Fruit fly (Drosophila melanogaster) whole organism, embryonic: ENCODE measurements around the gene ct.

Experiments
- Bteb2 ChIP-seq: fragments of 200-800 bp; sonication (Bioruptor generic); optimal IDR thresholded peaks from 2 replicates; lab custom pipeline; 2016; ENCODE audit warnings: missing biosample characterization, missing genetic modification characterization
- CG10462 ChIP-seq: fragments of 200-800 bp; sonication (Bioruptor generic); optimal IDR thresholded peaks from 2 replicates; lab custom pipeline; 2016; ENCODE audit warnings: missing biosample characterization, missing genetic modification characterization
- CG11456 ChIP-seq: fragments of 200-800 bp; sonication (Bioruptor generic); IDR thresholded peaks from 3 replicates; pipeline ENCODE4 v1.3.6; 2022; ENCODE audit warnings: missing biosample characterization, missing genetic modification characterization
- CG11504 ChIP-seq: fragments of 200-800 bp; sonication (Bioruptor generic); optimal IDR thresholded peaks from 3 replicates; lab custom pipeline; 2019; ENCODE audit warnings: missing biosample characterization, mild to moderate bottlenecking, missing genetic modification characterization, moderate library complexity
- CG11560 ChIP-seq: fragments of 200-800 bp; sonication (Bioruptor generic); IDR thresholded peaks from 3 replicates; pipeline ENCODE4 v1.3.6; 2022; ENCODE audit warnings: missing biosample characterization, missing genetic modification characterization
- CG1233 ChIP-seq: fragments of 200-800 bp; sonication (Bioruptor generic); optimal IDR thresholded peaks from 4 replicates; lab custom pipeline; 2018; ENCODE audit warnings: missing biosample characterization, mild to moderate bottlenecking, missing genetic modification characterization
- CG12744 ChIP-seq: fragments of 200-800 bp; sonication (Bioruptor generic); optimal IDR thresholded peaks from 2 replicates; lab custom pipeline; 2016; ENCODE audit warnings: missing biosample characterization, missing genetic modification characterization
- CG12769 ChIP-seq: fragments of 200-800 bp; sonication (Bioruptor generic); optimal IDR thresholded peaks from 2 replicates; lab custom pipeline; 2019; ENCODE audit warnings: missing biosample characterization, mild to moderate bottlenecking, missing genetic modification characterization, moderate library complexity
- CG13424 ChIP-seq: fragments of 200-800 bp; sonication (Bioruptor generic); optimal IDR thresholded peaks from 2 replicates; lab custom pipeline; 2019; ENCODE audit warnings: missing biosample characterization, mild to moderate bottlenecking, missing genetic modification characterization, moderate library complexity
- CG1529 ChIP-seq: fragments of 200-800 bp; sonication (Bioruptor generic); optimal IDR thresholded peaks from 3 replicates; lab custom pipeline; 2018; ENCODE audit warnings: missing biosample characterization, missing genetic modification characterization
- CG15479 ChIP-seq: fragments of 200-800 bp; sonication (Bioruptor generic); optimal IDR thresholded peaks from 3 replicates; lab custom pipeline; 2019; ENCODE audit warnings: missing biosample characterization, mild to moderate bottlenecking, missing genetic modification characterization, moderate library complexity
- CG15696 ChIP-seq: fragments of 200-800 bp; sonication (Bioruptor generic); optimal IDR thresholded peaks from 2 replicates; lab custom pipeline; 2019; ENCODE audit warnings: missing biosample characterization, mild to moderate bottlenecking, missing genetic modification characterization, moderate library complexity
- CG2678 ChIP-seq: fragments of 200-800 bp; sonication (Bioruptor generic); optimal IDR thresholded peaks from 3 replicates; lab custom pipeline; 2019; ENCODE audit warnings: missing biosample characterization, mild to moderate bottlenecking, missing genetic modification characterization, moderate library complexity
- CG2712 ChIP-seq: fragments of 200-800 bp; optimal IDR thresholded peaks from 3 replicates; lab custom pipeline; 2019; ENCODE audit warnings: missing biosample characterization, mild to moderate bottlenecking, missing genetic modification characterization, moderate library complexity
- CG2875 ChIP-seq: fragments of 200-800 bp; sonication (Bioruptor generic); optimal IDR thresholded peaks from 2 replicates; lab custom pipeline; 2017; ENCODE audit warnings: missing biosample characterization, mild to moderate bottlenecking, missing genetic modification characterization, missing genetic modification reagents
- CG33557 ChIP-seq: fragments of 200-800 bp; sonication (Bioruptor generic); optimal IDR thresholded peaks from 2 replicates; lab custom pipeline; 2019; ENCODE audit warnings: missing biosample characterization, mild to moderate bottlenecking, missing genetic modification characterization, moderate library complexity
- CG7745 ChIP-seq: fragments of 200-800 bp; sonication (Bioruptor generic); optimal IDR thresholded peaks from 2 replicates; lab custom pipeline; 2018; ENCODE audit warnings: missing biosample characterization, mild to moderate bottlenecking, missing genetic modification characterization, moderate library complexity
- E2f2 ChIP-seq: fragments of 200-800 bp; sonication (Bioruptor generic); IDR thresholded peaks from 2 replicates; pipeline ENCODE4 v1.3.6; 2022; ENCODE audit warnings: missing biosample characterization, missing genetic modification characterization
- ERR ChIP-seq: fragments of 200-800 bp; sonication (Bioruptor generic); optimal IDR thresholded peaks from 2 replicates; lab custom pipeline; 2016; ENCODE audit warnings: missing biosample characterization, missing genetic modification characterization
- Fer1 ChIP-seq: fragments of 200-800 bp; sonication (Bioruptor generic); optimal IDR thresholded peaks from 2 replicates; lab custom pipeline; 2017; ENCODE audit warnings: missing biosample characterization, mild to moderate bottlenecking, missing genetic modification characterization
- HLH54F ChIP-seq: fragments of 200-800 bp; sonication (Bioruptor generic); optimal IDR thresholded peaks from 3 replicates; lab custom pipeline; 2016; ENCODE audit warnings: missing biosample characterization, missing genetic modification characterization
- HmgD ChIP-seq: fragments of 200-800 bp; sonication (Bioruptor generic); optimal IDR thresholded peaks from 3 replicates; lab custom pipeline; 2016; ENCODE audit warnings: missing biosample characterization, missing genetic modification characterization
- Myb ChIP-seq: fragments of 200-800 bp; sonication (Bioruptor generic); optimal IDR thresholded peaks from 2 replicates; lab custom pipeline; 2016; ENCODE audit warnings: missing biosample characterization, missing genetic modification characterization
- Pdp1 ChIP-seq, 2 experiments: fragments of 200-800 bp; sonication (Bioruptor generic); optimal IDR thresholded peaks; 3 replicates each; lab custom pipeline; 2016; ENCODE audit warnings: missing biosample characterization in 2 of 2, missing genetic modification characterization in 2 of 2, mild to moderate bottlenecking in 1 of 2, moderate library complexity in 1 of 2
- Sin3A ChIP-seq: fragments of >200 bp; optimal IDR thresholded peaks from 2 replicates; lab custom pipeline; 2018
- Trl ChIP-seq, 3 experiments: fragments of >200 bp in 2 of 3; fragments of 200-800 bp in 1 of 3; sonication (Bioruptor generic) in 1 of 3; optimal IDR thresholded peaks; 2 replicates in 1 of 3; 3 replicates in 2 of 3; lab custom pipeline; 2016 to 2017; ENCODE audit warnings: missing biosample characterization in 1 of 3, missing genetic modification characterization in 1 of 3
- ash1 ChIP-seq: fragments of 200-800 bp; sonication (Bioruptor generic); optimal IDR thresholded peaks from 2 replicates; lab custom pipeline; 2018; ENCODE audit warnings: missing biosample characterization, mild to moderate bottlenecking, missing genetic modification characterization
- az2 ChIP-seq: fragments of 200-800 bp; sonication (Bioruptor generic); optimal IDR thresholded peaks from 3 replicates; lab custom pipeline; 2016; ENCODE audit warnings: missing biosample characterization, missing genetic modification characterization
- dan ChIP-seq: fragments of 200-800 bp; sonication (Bioruptor generic); IDR thresholded peaks from 2 replicates; pipeline ENCODE4 v1.3.6; 2022; ENCODE audit warnings: missing biosample characterization, missing genetic modification characterization
- dm ChIP-seq: fragments of 200-800 bp; sonication (Bioruptor generic); optimal IDR thresholded peaks from 3 replicates; lab custom pipeline; 2016; ENCODE audit warnings: missing biosample characterization, missing genetic modification characterization
- fd64A ChIP-seq: fragments of 200-800 bp; sonication (Bioruptor generic); optimal IDR thresholded peaks from 3 replicates; lab custom pipeline; 2018; ENCODE audit warnings: missing biosample characterization, mild to moderate bottlenecking, missing genetic modification characterization
- ftz-f1 ChIP-seq: fragments of 200-800 bp; sonication (Bioruptor generic); optimal IDR thresholded peaks from 2 replicates; lab custom pipeline; 2016; ENCODE audit warnings: missing biosample characterization, missing genetic modification characterization
- grn ChIP-seq: fragments of 200-800 bp; sonication (Bioruptor generic); optimal IDR thresholded peaks from 3 replicates; lab custom pipeline; 2017; ENCODE audit warnings: missing biosample characterization, missing genetic modification characterization
- hbn ChIP-seq: fragments of 200-800 bp; sonication (Bioruptor generic); IDR thresholded peaks from 2 replicates; pipeline ENCODE4 v1.3.6; 2022; ENCODE audit warnings: missing biosample characterization, missing genetic modification characterization; ENCODE audit not compliant: partially characterized antibody
- inv ChIP-seq: fragments of 200-800 bp; sonication (Bioruptor generic); IDR thresholded peaks from 2 replicates; pipeline ENCODE4 v1.3.6; 2022; ENCODE audit warnings: missing biosample characterization, missing genetic modification characterization; ENCODE audit not compliant: partially characterized antibody
- kni ChIP-seq: fragments of 200-800 bp; sonication (Bioruptor generic); optimal IDR thresholded peaks from 3 replicates; lab custom pipeline; 2017; ENCODE audit warnings: mild to moderate bottlenecking, missing biosample characterization, missing genetic modification reagents, missing genetic modification characterization
- lmd ChIP-seq: fragments of 200-800 bp; sonication (Bioruptor generic); IDR thresholded peaks from 2 replicates; pipeline ENCODE4 v1.3.6; 2022; ENCODE audit warnings: missing biosample characterization, missing genetic modification characterization
- luna ChIP-seq: fragments of 200-800 bp; sonication (Bioruptor generic); optimal IDR thresholded peaks from 2 replicates; lab custom pipeline; 2016; ENCODE audit warnings: missing biosample characterization, missing genetic modification characterization
- oc ChIP-seq: fragments of 200-800 bp; sonication (Bioruptor generic); optimal IDR thresholded peaks from 2 replicates; lab custom pipeline; 2018; ENCODE audit warnings: missing biosample characterization, mild to moderate bottlenecking, missing genetic modification characterization, moderate library complexity
- pnt ChIP-seq: fragments of 200-800 bp; sonication (Bioruptor generic); optimal IDR thresholded peaks from 3 replicates; lab custom pipeline; 2016; ENCODE audit warnings: missing biosample characterization, missing genetic modification characterization
- ro ChIP-seq: fragments of 200-800 bp; sonication (Bioruptor generic); IDR thresholded peaks from 2 replicates; pipeline ENCODE4 v1.3.6; 2022; ENCODE audit warnings: missing biosample characterization, missing genetic modification characterization
- row ChIP-seq: fragments of 200-800 bp; sonication (Bioruptor generic); IDR thresholded peaks from 3 replicates; pipeline ENCODE4 v1.3.6; 2022; ENCODE audit warnings: missing biosample characterization, missing genetic modification characterization
- schlank ChIP-seq: fragments of 200-800 bp; sonication (Bioruptor generic); optimal IDR thresholded peaks from 2 replicates; lab custom pipeline; 2018; ENCODE audit warnings: missing biosample characterization, mild to moderate bottlenecking, missing genetic modification characterization
- sisA ChIP-seq: fragments of 200-800 bp; sonication (Bioruptor generic); IDR thresholded peaks from 2 replicates; pipeline ENCODE4 v1.3.6; 2022; ENCODE audit warnings: missing biosample characterization, missing genetic modification characterization
- trem ChIP-seq: fragments of 200-800 bp; optimal IDR thresholded peaks from 3 replicates; lab custom pipeline; 2019; ENCODE audit warnings: missing biosample characterization, mild to moderate bottlenecking, missing genetic modification characterization, moderate library complexity
- wek ChIP-seq: fragments of 200-800 bp; sonication (Bioruptor generic); optimal IDR thresholded peaks from 3 replicates; lab custom pipeline; 2018; ENCODE audit warnings: missing biosample characterization, mild to moderate bottlenecking, missing genetic modification characterization, moderate library complexity
- wor ChIP-seq: fragments of 200-800 bp; sonication (Bioruptor generic); IDR thresholded peaks from 2 replicates; pipeline ENCODE4 v1.3.6; 2022; ENCODE audit warnings: missing biosample characterization, missing genetic modification characterization
- z ChIP-seq: fragments of 200-800 bp; sonication (Bioruptor generic); IDR thresholded peaks from 3 replicates; pipeline ENCODE4 v1.3.6; 2022; ENCODE audit warnings: missing biosample characterization, missing genetic modification characterization

The ct gene

DNA sequence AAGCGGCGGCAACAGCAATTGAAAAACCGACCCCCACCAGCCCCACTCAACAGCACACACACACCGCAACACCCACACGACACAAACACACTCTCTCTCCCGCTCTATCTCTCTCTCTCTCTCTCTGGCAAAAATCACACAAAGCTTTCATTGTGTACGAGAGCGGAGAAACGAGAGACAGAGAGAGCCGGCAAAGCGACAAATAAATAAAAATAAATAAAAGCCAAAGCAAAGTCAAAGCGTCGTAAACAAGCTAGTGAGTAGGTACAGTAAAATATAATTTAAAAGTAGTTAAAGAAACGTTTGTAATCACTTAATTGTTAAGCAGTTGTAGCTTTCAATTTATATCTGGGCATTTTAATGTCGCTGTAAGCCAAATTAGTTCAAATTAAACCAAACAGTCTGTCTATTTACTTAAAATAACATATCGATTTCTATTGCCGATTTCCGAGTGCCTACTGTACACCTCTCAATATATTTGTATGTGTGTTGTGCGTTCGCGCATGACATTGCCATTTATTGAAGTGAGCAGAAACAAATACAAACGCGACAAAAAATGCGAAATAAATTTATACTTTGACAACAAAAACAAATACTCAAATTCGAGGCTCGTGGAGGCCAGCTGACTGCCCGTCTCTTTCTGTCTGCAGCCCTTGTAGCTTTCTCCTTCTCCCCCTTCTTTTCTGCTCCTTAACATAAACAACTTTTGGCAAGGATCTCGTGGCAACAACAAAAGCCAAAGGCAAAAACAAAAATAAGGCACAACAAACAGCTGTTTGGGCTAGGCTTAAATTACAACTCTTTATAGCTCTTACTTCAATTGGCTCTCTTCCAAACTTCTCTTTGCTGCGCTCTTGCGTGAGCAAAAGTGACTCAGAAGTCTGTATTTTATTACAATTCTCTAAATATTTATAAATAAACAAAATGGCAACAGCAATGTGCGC lies 88.8 kb downstream of the ct start (continued):
- TF ChIP-seq hbn (GFP tag; lab: Robert Waterston, UW) (no peak), ERR (GFP tag; lab: Kevin White, UChicago) (peak; percentile 66), ro (GFP tag; lab: Robert Waterston, UW) (peak; percentile 39), Trl (optimal IDR thresholded peaks at IDR 0.05; lab: Kevin White, UChicago) (peak; percentile 90 to 98), Trl (GFP tag; optimal IDR thresholded peaks at IDR 0.05; lab: Kevin White, UChicago) (peak; percentile 74), wek (GFP tag; lab: Kevin White, UChicago) (no peak), kni (GFP tag; lab: Kevin White, UChicago) (peak; percentile 41), CG1529 (GFP tag; lab: Kevin White, UChicago) (peak; percentile 68), CG15696 (tag; lab: Kevin White, UChicago) (peak; percentile 64), dm (GFP tag; lab: Kevin White, UChicago) (peak; percentile 54), wor (GFP tag; lab: Robert Waterston, UW) (peak; percentile 49; the same call in 1 of the 2 replicates), CG1233 (GFP tag; lab: Kevin White, UChicago) (peak; percentile 90), CG2678 (tag; lab: Kevin White, UChicago) (peak; percentile 96), CG11504 (tag; lab: Kevin White, UChicago) (peak; percentile 90), schlank (peak; percentile 95), CG2875 (GFP tag; lab: Kevin White, UChicago) (peak; percentile 70), dan (no peak), inv (GFP tag; lab: Robert Waterston, UW) (no peak), grn (GFP tag; lab: Kevin White, UChicago) (peak; percentile 9), HmgD (GFP tag; lab: Kevin White, UChicago) (peak; percentile 20), CG15479 (no peak), CG13424 (tag; lab: Kevin White, UChicago) (peak; percentile 94), Bteb2 (GFP tag; lab: Kevin White, UChicago) (peak; percentile 87), CG10462 (GFP tag; lab: Kevin White, UChicago) (peak; percentile 62), az2 (GFP tag; lab: Kevin White, UChicago) (peak; percentile 81), pnt (peak; percentile 68), trem (tag; lab: Kevin White, UChicago) (peak; percentile 29), CG2712 (tag; lab: Kevin White, UChicago) (peak; percentile 82), Fer1 (GFP tag; lab: Kevin White, UChicago) (peak; percentile 97), ftz-f1 (GFP tag; lab: Kevin White, UChicago) (peak; percentile 10), Myb (GFP tag; lab: Kevin White, UChicago) (peak; percentile 71), oc (tag; lab: Kevin White, UChicago) (peak; percentile 65), CG11456 (GFP tag; lab: Robert Waterston, UW) (peak; percentile 91), HLH54F (peak; percentile 89), CG11560 (tag; lab: Robert Waterston, UW) (peak; percentile 61; the same call in 2 of the 3 replicates), z (GFP tag; lab: Robert Waterston, UW) (peak; percentile 40; the same call in 1 of the 3 replicates), ash1 (peak; percentile 38), CG33557 (GFP tag; lab: Kevin White, UChicago) (peak; percentile 43), Sin3A (lab: Kevin White, UChicago) (no peak), lmd (GFP tag; lab: Robert Waterston, UW) (peak; percentile 89), CG12769 (tag; lab: Kevin White, UChicago) (peak; percentile 94), luna (peak; percentile 81), CG7745 (tag; lab: Kevin White, UChicago) (no peak), CG12744 (GFP tag; lab: Kevin White, UChicago) (peak; percentile 85), E2f2 (GFP tag; lab: Robert Waterston, UW) (peak; percentile 69), sisA (GFP tag; lab: Robert Waterston, UW) (peak; percentile 89), row (GFP tag; lab: Robert Waterston, UW) (peak; percentile 97), Pdp1 (GFP tag; optimal IDR thresholded peaks at IDR 0.05; lab: Kevin White, UChicago) (peak; percentile 78 to 84), fd64A (GFP tag; lab: Kevin White, UChicago) (peak; percentile 54)
